Worm (Caenorhabditis elegans) whole organism, L1 larva: ENCODE measurements around the gene uba-1.

Source experiments
- C16A3.4 ChIP-seq: fragments of 150-350 bp; optimal IDR thresholded peaks from 2 replicates; lab custom pipeline; 2014; ENCODE audit warnings: missing biosample characterization, missing genetic modification characterization
- F16B12.6 ChIP-seq: fragments of 150-350 bp; optimal IDR thresholded peaks from 2 replicates; lab custom pipeline; 2014; ENCODE audit warnings: missing biosample characterization, missing genetic modification characterization
- aha-1 ChIP-seq: fragments of 150-350 bp; optimal IDR thresholded peaks from 2 replicates; lab custom pipeline; 2014; ENCODE audit warnings: missing biosample characterization, missing genetic modification characterization
- blmp-1 ChIP-seq: fragments of 150-350 bp; optimal IDR thresholded peaks from 2 replicates; lab custom pipeline; 2014; ENCODE audit warnings: missing biosample characterization, missing genetic modification characterization
- ceh-63 ChIP-seq: fragments of 200-800 bp; sonication (Bioruptor generic); optimal IDR thresholded peaks from 2 replicates; lab custom pipeline; 2018; ENCODE audit warnings: mild to moderate bottlenecking, missing genetic modification characterization, missing compliant biosample characterization
- ceh-8 ChIP-seq: fragments of 200-800 bp; sonication (Bioruptor generic); optimal IDR thresholded peaks from 2 replicates; lab custom pipeline; 2018; ENCODE audit warnings: mild to moderate bottlenecking, missing genetic modification characterization, moderate library complexity, missing compliant biosample characterization
- ceh-82 ChIP-seq, 3 experiments: fragments of 150-350 bp in 1 of 3; sonication (generic microtip) in 2 of 3; optimal IDR thresholded peaks; 2 replicates each; lab custom pipeline; 2014 to 2017; ENCODE audit warnings: missing biosample characterization in 3 of 3, missing genetic modification characterization in 3 of 3
- ceh-88 ChIP-seq: fragments of 200-800 bp; sonication (Bioruptor generic); IDR thresholded peaks from 2 replicates; pipeline ENCODE4 v1.3.6; 2022; ENCODE audit warnings: missing genetic modification characterization, missing compliant biosample characterization
- dpl-1 ChIP-seq, 3 experiments: fragments of 150-350 bp in 2 of 3; sonication (generic microtip) in 1 of 3; optimal IDR thresholded peaks; 2 replicates each; lab custom pipeline; 2014 to 2017; ENCODE audit warnings: missing biosample characterization in 3 of 3, missing genetic modification characterization in 3 of 3, missing genetic modification reagents in 3 of 3
- efl-1 ChIP-seq, 4 experiments: fragments of 150-350 bp; optimal IDR thresholded peaks in 3 of 4; peaks in 1 of 4; 1 replicate in 1 of 4; 2 replicates in 3 of 4; lab custom pipeline; 2014; ENCODE audit warnings: missing biosample characterization in 2 of 4, missing genetic modification characterization in 2 of 4, missing genetic modification reagents in 2 of 4
- efl-3 ChIP-seq: fragments of 200-800 bp; sonication (Bioruptor generic); optimal IDR thresholded peaks from 2 replicates; lab custom pipeline; 2018; ENCODE audit warnings: mild to moderate bottlenecking, missing genetic modification characterization, missing compliant biosample characterization
- elt-2 ChIP-seq: sonication (generic microtip); optimal IDR thresholded peaks from 2 replicates; lab custom pipeline; 2016; ENCODE audit warnings: missing genetic modification characterization, mild to moderate bottlenecking, inconsistent platforms, missing compliant biosample characterization, missing genetic modification reagents
- elt-3 ChIP-seq, 6 experiments: fragments of 150-350 bp in 1 of 6; sonication (generic microtip); optimal IDR thresholded peaks; 2 replicates each; lab custom pipeline; 2017 to 2018; ENCODE audit warnings: missing biosample characterization in 6 of 6, missing genetic modification characterization in 6 of 6, inconsistent platforms in 1 of 6
- ets-5 ChIP-seq: fragments of 200-800 bp; sonication (Bioruptor generic); IDR thresholded peaks from 2 replicates; pipeline ENCODE4 v1.3.6; 2022; ENCODE audit warnings: missing genetic modification characterization, missing compliant biosample characterization
- fos-1 ChIP-seq: fragments of 150-350 bp; optimal IDR thresholded peaks from 2 replicates; lab custom pipeline; 2014; ENCODE audit warnings: missing biosample characterization, missing genetic modification characterization
- hpl-2 ChIP-seq: fragments of 150-350 bp; optimal IDR thresholded peaks from 2 replicates; lab custom pipeline; 2014; ENCODE audit warnings: missing biosample characterization, missing genetic modification reagents, missing genetic modification characterization
- irx-1 ChIP-seq: sonication (generic microtip); optimal IDR thresholded peaks from 2 replicates; lab custom pipeline; 2016; ENCODE audit warnings: missing genetic modification characterization, missing compliant biosample characterization
- isw-1 ChIP-seq: fragments of 200-800 bp; sonication (Bioruptor generic); IDR thresholded peaks from 2 replicates; pipeline ENCODE4 v1.3.6; 2022; ENCODE audit warnings: missing genetic modification characterization, missing compliant biosample characterization
- lin-13 ChIP-seq: fragments of 150-350 bp; optimal IDR thresholded peaks from 2 replicates; lab custom pipeline; 2014; ENCODE audit warnings: missing biosample characterization, missing genetic modification reagents, missing genetic modification characterization
- lin-14 ChIP-seq: fragments of 200-800 bp; sonication (Bioruptor generic); optimal IDR thresholded peaks from 2 replicates; lab custom pipeline; 2018; ENCODE audit warnings: mild to moderate bottlenecking, missing genetic modification characterization, moderate library complexity, missing compliant biosample characterization
- lin-15B ChIP-seq: fragments of 150-350 bp; sonication (generic microtip); optimal IDR thresholded peaks from 3 replicates; lab custom pipeline; 2014; ENCODE audit warnings: missing biosample characterization, missing genetic modification characterization
- lin-35 ChIP-seq, 2 experiments: fragments of 150-350 bp; optimal IDR thresholded peaks; 2 replicates each; lab custom pipeline; 2014; ENCODE audit warnings: missing biosample characterization in 2 of 2, missing genetic modification characterization in 2 of 2, missing genetic modification reagents in 2 of 2
- lsy-2 ChIP-seq, 2 experiments: fragments of 150-350 bp; optimal IDR thresholded peaks; 2 replicates each; lab custom pipeline; 2014; ENCODE audit warnings: missing biosample characterization in 2 of 2, missing genetic modification characterization in 2 of 2
- mab-9 ChIP-seq: fragments of 200-800 bp; sonication (Bioruptor generic); IDR thresholded peaks from 2 replicates; pipeline ENCODE4 v1.3.6; 2022; ENCODE audit warnings: missing genetic modification reagents, missing genetic modification characterization, missing compliant biosample characterization
- mdl-1 ChIP-seq, 2 experiments: fragments of 150-350 bp; optimal IDR thresholded peaks; 2 replicates each; lab custom pipeline; 2014 to 2017; ENCODE audit warnings: missing biosample characterization in 2 of 2, missing genetic modification characterization in 2 of 2, inconsistent platforms in 1 of 2
- nhr-20 ChIP-seq: sonication (generic microtip); optimal IDR thresholded peaks from 2 replicates; lab custom pipeline; 2016; ENCODE audit warnings: mild to moderate bottlenecking, missing genetic modification characterization, missing compliant biosample characterization
- nhr-47 ChIP-seq: sonication (generic microtip); optimal IDR thresholded peaks from 2 replicates; lab custom pipeline; 2016; ENCODE audit warnings: mild to moderate bottlenecking, missing genetic modification characterization, moderate library complexity, missing compliant biosample characterization
- nhr-71 ChIP-seq: sonication (generic microtip); optimal IDR thresholded peaks from 2 replicates; lab custom pipeline; 2016; ENCODE audit warnings: mild to moderate bottlenecking, missing genetic modification characterization, moderate library complexity, missing compliant biosample characterization
- nhr-85 ChIP-seq: sonication (generic microtip); peaks from one replicate; lab custom pipeline; 2016; ENCODE audit warnings: missing genetic modification characterization, inconsistent platforms, missing compliant biosample characterization
- rnt-1 ChIP-seq: sonication (generic microtip); optimal IDR thresholded peaks from 2 replicates; lab custom pipeline; 2016; ENCODE audit warnings: mild to moderate bottlenecking, missing genetic modification characterization, moderate library complexity, missing compliant biosample characterization
- skn-1 ChIP-seq: fragments of 150-350 bp; optimal IDR thresholded peaks from 2 replicates; lab custom pipeline; 2014; ENCODE audit warnings: missing biosample characterization, missing genetic modification characterization
- snu-23 ChIP-seq: sonication (generic microtip); optimal IDR thresholded peaks from 2 replicates; lab custom pipeline; 2016; ENCODE audit warnings: missing genetic modification characterization, missing compliant biosample characterization
- tlp-1 ChIP-seq: fragments of 150-350 bp; optimal IDR thresholded peaks from 2 replicates; lab custom pipeline; 2014; ENCODE audit warnings: missing biosample characterization, missing genetic modification characterization
- unc-30 ChIP-seq: sonication (generic microtip); optimal IDR thresholded peaks from 2 replicates; lab custom pipeline; 2017; ENCODE audit warnings: missing biosample characterization, missing genetic modification characterization
- unc-86 ChIP-seq: sonication (generic microtip); optimal IDR thresholded peaks from 2 replicates; lab custom pipeline; 2016; ENCODE audit warnings: missing genetic modification characterization, missing compliant biosample characterization

The uba-1 gene

ce11 chrIV:10009536-10009935 is 14.8 kb upstream of the uba-1 start, which contains the start of gene magu-4:
TSS of gene magu-4 (plus strand) at chrIV:10009753.
- TF ChIP-seq mab-9 = no peak
- no peak for TF ChIP-seq lin-35 (GFP tag; optimal IDR thresholded peaks at IDR 0.05; lab: Kevin White, UChicago)
- TF ChIP-seq aha-1 = no peak
- TF ChIP-seq ceh-63 (GFP tag; lab: Kevin White, UChicago) = no peak
- TF ChIP-seq ceh-88 (GFP tag; lab: Robert Waterston, UW) = no peak
- TF ChIP-seq lin-14 (GFP tag; lab: Kevin White, UChicago) = peak; percentile 39
- peak; percentile 90 for TF ChIP-seq blmp-1

ce11 chrIV:10007758-10008157 is 13.0 kb upstream of the uba-1 start:
- TF ChIP-seq nhr-71 (tag; lab: Kevin White, UChicago) (peak; percentile 5), lsy-2 (tag; optimal IDR thresholded peaks at IDR 0.05; lab: Kevin White, UChicago) (peak in 1 of 2 experiments; percentile 51), lin-15B (tag; lab: Kevin White, UChicago) (no peak), snu-23 (peak; percentile 33), nhr-20 (tag; lab: Kevin White, UChicago) (peak; percentile 5), mdl-1 (tag; optimal IDR thresholded peaks at IDR 0.05; lab: Kevin White, UChicago) (peak in 1 of 2 experiments; percentile 34), elt-2 (no peak), efl-3 (GFP tag; lab: Kevin White, UChicago) (no peak), skn-1 (tag; lab: Kevin White, UChicago) (peak; percentile 23), efl-1 (optimal IDR thresholded peaks at IDR 0.05; lab: Kevin White, UChicago) (peak in 1 of 2 experiments; percentile 4), efl-1 (GFP tag; optimal IDR thresholded peaks at IDR 0.05 in 1 of 2; lab: Kevin White, UChicago) (peak in 1 of 2 experiments; percentile 56), lin-35 (GFP tag; optimal IDR thresholded peaks at IDR 0.05; lab: Kevin White, UChicago) (peak in 1 of 2 experiments; percentile 10), blmp-1 (peak; percentile 99), elt-3 (tag; optimal IDR thresholded peaks at IDR 0.05; lab: Kevin White, UChicago) (peak in 2 of 6 experiments; percentile 32 to 67), lin-14 (GFP tag; lab: Kevin White, UChicago) (peak; percentile 78), irx-1 (tag; lab: Kevin White, UChicago) (no peak)

DNA sequence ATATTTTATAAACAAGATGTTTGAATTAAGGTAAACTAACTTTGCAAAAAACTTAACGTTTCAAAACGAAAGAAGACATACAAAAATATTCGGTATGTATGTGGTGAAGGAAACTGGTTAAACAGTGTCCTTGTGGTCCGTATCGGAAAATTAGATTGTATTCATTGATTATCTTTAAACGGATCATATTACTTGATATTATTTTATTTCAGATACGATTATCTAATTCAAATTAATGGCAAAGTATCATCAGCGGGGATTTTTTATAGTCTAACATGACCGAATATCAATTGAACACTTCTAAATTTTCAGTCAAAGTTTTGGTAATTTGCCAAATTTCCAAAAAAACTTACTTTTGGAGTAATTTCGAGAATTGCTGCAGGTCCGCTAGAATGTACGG is 12.0 kb upstream of the uba-1 start, which contains the start of gene C47E12.13:
Gene C47E12.13, minus strand, starts transcription at position 101 of the 400 bp plus-strand sequence.
- TF ChIP-seq irx-1 (tag; lab: Kevin White, UChicago) = no peak
- TF ChIP-seq lin-15B (tag; lab: Kevin White, UChicago) = no peak
- no peak for TF ChIP-seq mab-9
- no peak for TF ChIP-seq snu-23
- no peak for TF ChIP-seq ceh-63 (GFP tag; lab: Kevin White, UChicago)
- no peak for TF ChIP-seq unc-30
- no peak for TF ChIP-seq skn-1 (tag; lab: Kevin White, UChicago)
- no peak for TF ChIP-seq hpl-2 (GFP tag; lab: Kevin White, UChicago)
- TF ChIP-seq efl-3 (GFP tag; lab: Kevin White, UChicago) = no peak
- no peak for TF ChIP-seq C16A3.4 (tag; lab: Kevin White, UChicago)
- no peak for TF ChIP-seq lin-13 (GFP tag; lab: Kevin White, UChicago)
- no peak for TF ChIP-seq rnt-1
- TF ChIP-seq isw-1 (GFP tag; lab: Robert Waterston, UW) = no peak
- TF ChIP-seq ets-5 (GFP tag; lab: Robert Waterston, UW) = no peak
- TF ChIP-seq F16B12.6 = no peak
- TF ChIP-seq ceh-82 (tag; optimal IDR thresholded peaks at IDR 0.05; lab: Kevin White, UChicago) = no peak

- TF ChIP-seq ceh-8 (GFP tag; lab: Kevin White, UChicago) = no peak
- peak; percentile 81 to 96 for TF ChIP-seq lsy-2 (tag; optimal IDR thresholded peaks at IDR 0.05; lab: Kevin White, UChicago)
- TF ChIP-seq tlp-1 (tag; lab: Kevin White, UChicago) = no peak
- no peak for TF ChIP-seq fos-1 (tag; lab: Kevin White, UChicago)
- TF ChIP-seq unc-86 = no peak
- no peak for TF ChIP-seq nhr-85 (tag; lab: Kevin White, UChicago)
- peak; percentile 37 to 44 for TF ChIP-seq efl-1 (optimal IDR thresholded peaks at IDR 0.05; lab: Kevin White, UChicago)
- TF ChIP-seq efl-1 (GFP tag; optimal IDR thresholded peaks at IDR 0.05 in 1 of 2; lab: Kevin White, UChicago) = peak; percentile 27 to 94
- TF ChIP-seq lin-14 (GFP tag; lab: Kevin White, UChicago) = no peak
- TF ChIP-seq snu-23 = peak; percentile 37
- no peak for TF ChIP-seq aha-1
- TF ChIP-seq ceh-82 (tag; optimal IDR thresholded peaks at IDR 0.05; lab: Kevin White, UChicago) = peak in 1 of 3 experiments; percentile 24
- peak; percentile 22 for TF ChIP-seq nhr-47 (tag; lab: Kevin White, UChicago)
- no peak for TF ChIP-seq efl-3 (GFP tag; lab: Kevin White, UChicago)
- peak; percentile 31 to 47 for TF ChIP-seq lin-35 (GFP tag; optimal IDR thresholded peaks at IDR 0.05; lab: Kevin White, UChicago)
- peak; percentile 82 for TF ChIP-seq skn-1 (tag; lab: Kevin White, UChicago)
- peak; percentile 87 for TF ChIP-seq F16B12.6
- TF ChIP-seq nhr-71 (tag; lab: Kevin White, UChicago) = peak; percentile 9
- peak in 1 of 2 experiments; percentile 12 for TF ChIP-seq mdl-1 (tag; optimal IDR thresholded peaks at IDR 0.05; lab: Kevin White, UChicago)
- peak; percentile 20 for TF ChIP-seq lin-15B (tag; lab: Kevin White, UChicago)
- TF ChIP-seq dpl-1 (GFP tag; optimal IDR thresholded peaks at IDR 0.05; lab: Kevin White, UChicago) = peak in 2 of 3 experiments; percentile 11 to 46
- TF ChIP-seq, all 84 proteins: peak for 12
Observed at ce11 chrIV:10003372-10003771, 8.6 kb upstream of the uba-1 start, which contains the start of the genes C47E12.2 and sars-1. TSS of gene C47E12.2 (minus strand) at chrIV:10003502. TSS of gene sars-1 (plus strand) at chrIV:10003726.
